Worm (Caenorhabditis elegans) whole organism, L1 larva: ENCODE data around the gene ceh-38.

ENCODE experiments used
- ama-1 ChIP-seq: fragments of 150-350 bp; optimal IDR thresholded peaks from 2 replicates; lab custom pipeline; 2014
- blmp-1 ChIP-seq: fragments of 150-350 bp; optimal IDR thresholded peaks from 2 replicates; lab custom pipeline; 2014; ENCODE audit warnings: missing biosample characterization, missing genetic modification characterization
- ceh-82 ChIP-seq, 3 experiments: fragments of 150-350 bp in 1 of 3; sonication (generic microtip) in 2 of 3; optimal IDR thresholded peaks; 2 replicates each; lab custom pipeline; 2014 to 2017; ENCODE audit warnings: missing biosample characterization in 3 of 3, missing genetic modification characterization in 3 of 3
- elt-3 ChIP-seq, 6 experiments: fragments of 150-350 bp in 1 of 6; sonication (generic microtip); optimal IDR thresholded peaks; 2 replicates each; lab custom pipeline; 2017 to 2018; ENCODE audit warnings: missing biosample characterization in 6 of 6, missing genetic modification characterization in 6 of 6, inconsistent platforms in 1 of 6
- nhr-71 ChIP-seq: sonication (generic microtip); optimal IDR thresholded peaks from 2 replicates; lab custom pipeline; 2016; ENCODE audit warnings: mild to moderate bottlenecking, missing genetic modification characterization, moderate library complexity, missing compliant biosample characterization

ce11 chrII:6951250-6951806 is at the start of gene ceh-38, which contains the start of gene malt-1:
- TF ChIP-seq nhr-71 (tag; lab: Kevin White, UChicago) (peak; percentile 98), elt-3 (tag; optimal IDR thresholded peaks at IDR 0.05; lab: Kevin White, UChicago) (peak in 3 of 6 experiments; percentile 19 to 76 (median 75)), ceh-82 (tag; optimal IDR thresholded peaks at IDR 0.05; lab: Kevin White, UChicago) (peak; percentile 81 to 94 (median 84)), blmp-1 (tag; lab: Kevin White, UChicago) (peak; percentile 86), ama-1 (lab: Kevin White, UChicago) (peak; percentile 81)
